Fruit fly (Drosophila melanogaster) whole organism, pupa: ENCODE measurements around the gene CG13123.

Experiments
- CG15710 ChIP-seq: fragments of 200-800 bp; sonication (Bioruptor generic); optimal IDR thresholded peaks from 2 replicates; lab custom pipeline; 2018; ENCODE audit warnings: missing biosample characterization, mild to moderate bottlenecking, missing genetic modification characterization, moderate library complexity
- D1 ChIP-seq: fragments of 200-800 bp; sonication (Bioruptor generic); optimal IDR thresholded peaks from 2 replicates; lab custom pipeline; 2018; ENCODE audit warnings: missing biosample characterization, mild to moderate bottlenecking, missing genetic modification characterization, moderate library complexity
- gl ChIP-seq: fragments of 200-800 bp; sonication (Bioruptor generic); optimal IDR thresholded peaks from 2 replicates; lab custom pipeline; 2018; ENCODE audit warnings: missing biosample characterization, mild to moderate bottlenecking, missing genetic modification characterization

DNA sequence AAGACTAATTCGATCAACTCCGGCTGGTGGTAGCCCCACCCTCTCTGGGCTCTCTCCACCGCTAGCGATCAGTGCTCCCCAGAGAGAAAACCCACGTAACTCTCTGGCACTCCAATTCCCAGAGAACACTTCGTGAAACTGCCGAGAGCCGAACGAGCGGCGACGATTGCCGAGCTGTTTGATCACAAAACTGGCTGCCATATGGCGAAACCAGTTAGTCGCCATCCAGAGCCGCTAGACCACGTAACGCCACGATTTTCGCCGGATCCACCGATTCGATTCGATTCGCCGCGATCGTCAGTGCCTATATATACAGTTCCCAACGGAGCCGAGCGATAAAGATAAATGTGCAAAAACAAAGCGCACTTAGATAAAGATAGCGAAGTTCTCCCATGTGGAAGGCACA is 10.7 kb downstream of the CG13123 start, which contains the start of gene IP3K1:
- TF ChIP-seq CG15710 (tag; lab: Kevin White, UChicago) (peak; percentile 26), gl (peak; percentile 55), D1 (no peak)
